Fruit fly (Drosophila melanogaster) S2 (cell line): ENCODE data around the gene PRL-1.

ENCODE experiments used
- CG8478 ChIP-seq: fragments of >200 bp; optimal IDR thresholded peaks from 2 replicates; lab custom pipeline; 2018
- CTCF ChIP-seq, 2 experiments: fragments of >200 bp; optimal IDR thresholded peaks; 2 replicates each; lab custom pipeline; 2018

PRL-1 gene

DNA sequence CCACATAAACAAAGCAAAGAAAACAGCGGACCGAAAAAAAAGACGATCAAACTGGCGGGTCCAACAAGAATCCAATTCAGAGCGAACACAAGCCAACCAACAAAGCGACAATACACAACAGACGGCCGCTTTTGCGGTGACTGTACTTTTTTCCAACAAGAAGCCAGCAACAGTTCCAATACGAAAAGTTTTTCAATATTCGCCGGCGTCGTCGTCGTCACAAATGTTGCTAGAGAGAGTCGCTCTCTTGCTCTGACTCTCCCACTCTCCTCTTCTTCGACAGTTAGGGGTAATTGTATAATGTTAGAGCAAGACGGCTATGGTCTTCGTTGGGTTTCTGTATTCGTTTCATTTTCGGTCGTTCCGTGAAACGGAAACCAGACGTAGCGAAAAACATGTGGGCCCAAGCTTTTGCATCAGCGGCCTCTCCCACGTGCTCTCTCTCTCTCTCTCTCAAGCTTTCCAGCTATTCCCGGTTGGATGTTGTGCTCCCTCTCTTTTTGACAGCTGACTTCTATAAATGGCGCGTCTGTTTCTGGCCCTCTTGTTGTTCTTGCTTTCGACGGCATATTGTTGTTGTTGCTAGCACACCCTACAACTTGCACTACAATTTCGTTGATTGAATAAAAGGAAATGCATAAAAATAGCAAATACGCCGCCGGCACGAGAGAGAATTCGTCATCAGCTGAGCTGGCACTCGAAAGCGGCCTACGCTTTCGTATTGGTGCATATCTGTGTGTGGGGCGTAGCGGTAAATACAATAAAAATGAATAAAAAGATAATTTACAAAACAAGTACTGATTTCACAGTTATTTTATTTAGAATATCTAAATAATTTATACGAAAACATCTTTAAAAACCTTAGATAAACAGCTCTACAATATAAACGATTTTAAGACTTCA, 12.1 kb upstream of the PRL-1 start:
- TF ChIP-seq CTCF (optimal IDR thresholded peaks at IDR 0.05; lab: Kevin White, UChicago) (no peak), CG8478 (lab: Kevin White, UChicago) (no peak)

DNA sequence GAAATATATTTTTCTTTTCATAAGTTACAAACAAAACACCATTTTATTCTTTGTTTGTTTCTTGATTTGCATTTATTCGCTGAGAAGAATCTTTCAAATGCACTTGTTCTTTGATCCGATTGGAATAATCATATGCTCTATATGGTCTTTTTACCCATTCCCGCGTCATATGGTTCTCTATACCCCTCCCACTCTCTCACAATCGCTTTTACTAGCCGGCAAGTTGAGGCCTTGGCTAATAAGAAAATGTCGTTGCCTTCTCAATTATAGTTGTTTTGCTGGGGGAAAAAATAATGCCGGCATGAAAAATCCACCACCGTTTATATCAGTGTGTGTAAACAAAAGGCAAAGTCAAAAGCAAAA, 11.4 kb upstream of the PRL-1 start:
- TF ChIP-seq CTCF (optimal IDR thresholded peaks at IDR 0.05; lab: Kevin White, UChicago) (no peak), CG8478 (lab: Kevin White, UChicago) (no peak)

DNA sequence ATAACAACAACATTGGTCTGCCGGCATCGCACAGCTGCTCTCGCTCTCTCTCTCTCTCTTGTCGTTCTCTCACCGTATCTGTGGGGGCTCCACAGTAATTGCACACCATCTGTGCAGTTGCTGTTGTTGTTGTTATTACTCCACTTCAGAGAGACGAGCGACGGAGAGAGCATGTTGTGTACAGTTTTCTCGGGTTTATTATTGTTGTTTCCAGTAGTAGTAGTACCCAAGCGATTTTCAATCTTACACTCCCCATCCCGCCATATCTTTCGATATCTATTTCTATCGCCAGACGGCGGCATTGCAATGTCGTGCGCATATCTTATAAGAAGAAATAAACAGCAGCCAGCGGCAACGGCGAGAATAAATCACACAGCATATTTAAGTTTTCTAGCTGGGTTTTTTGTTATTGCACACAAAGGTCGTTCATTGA, 10.7 kb upstream of the PRL-1 start:
- TF ChIP-seq CTCF (optimal IDR thresholded peaks at IDR 0.05; lab: Kevin White, UChicago), result no peak
- no peak for TF ChIP-seq CG8478 (lab: Kevin White, UChicago)

DNA sequence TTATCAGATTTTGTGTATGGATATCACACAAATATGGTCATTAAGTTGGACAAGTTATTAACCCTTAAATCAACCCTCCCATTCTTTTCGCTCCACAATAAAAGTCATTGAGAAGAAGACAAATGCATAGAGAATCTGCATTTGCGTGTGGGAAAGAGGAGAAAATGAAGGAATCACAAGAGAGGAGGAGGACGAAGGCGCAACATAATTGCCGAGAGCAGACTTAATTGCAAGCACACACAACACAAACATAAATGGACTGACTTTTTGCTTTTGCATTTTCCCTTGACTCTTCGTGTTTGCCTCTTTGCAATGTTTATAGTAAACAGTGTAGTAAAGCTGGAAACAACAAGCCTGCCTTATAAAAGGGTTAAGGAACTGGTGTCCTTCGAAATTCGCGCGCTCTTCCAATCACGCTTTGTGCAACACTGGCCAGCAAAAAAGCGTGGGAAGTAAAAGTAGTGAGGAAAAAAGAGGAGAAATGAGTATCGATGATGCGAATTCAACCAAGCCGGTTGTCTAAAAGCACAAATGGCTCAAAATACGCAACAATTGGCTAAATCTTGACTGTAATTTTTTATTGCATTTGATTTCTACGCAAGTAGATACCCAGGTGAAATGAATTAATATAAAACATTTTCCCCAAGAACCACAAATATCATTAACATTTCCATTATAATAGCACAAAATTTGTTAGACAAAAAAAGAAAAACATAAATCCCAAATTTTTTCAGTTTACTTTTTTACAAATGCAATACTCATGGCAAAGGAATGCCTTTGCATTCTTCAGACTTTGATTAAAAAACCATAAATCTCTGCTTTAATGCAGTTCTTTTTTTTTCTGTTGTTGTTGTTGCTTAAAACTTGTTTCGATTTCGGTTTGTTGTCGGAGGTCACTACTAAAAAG, 10.0 kb upstream of the PRL-1 start:
- TF ChIP-seq CG8478 (lab: Kevin White, UChicago) (no peak), CTCF (optimal IDR thresholded peaks at IDR 0.05; lab: Kevin White, UChicago) (no peak)

DNA sequence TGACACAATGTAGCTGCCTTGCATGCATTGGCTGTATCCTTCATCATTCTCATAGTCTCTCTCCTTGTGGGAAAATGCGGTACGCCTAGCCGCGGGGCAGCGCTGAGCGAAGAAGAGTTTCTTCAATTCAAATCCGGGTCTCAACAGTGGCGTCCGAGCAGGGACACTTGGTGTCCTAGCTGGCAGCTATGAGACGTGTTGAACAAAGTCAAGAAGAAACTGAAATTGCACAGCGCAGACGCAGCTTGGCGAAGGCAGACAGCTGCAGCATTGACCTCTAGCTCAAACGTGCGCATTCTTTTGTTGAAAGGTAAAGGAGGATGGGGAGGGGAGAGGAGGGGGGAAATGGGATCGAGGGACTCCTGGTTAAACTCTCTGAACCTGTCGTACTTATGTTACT, 6.3 kb upstream of the PRL-1 start:
- no peak for TF ChIP-seq CTCF (optimal IDR thresholded peaks at IDR 0.05; lab: Kevin White, UChicago)
- TF ChIP-seq CG8478 (lab: Kevin White, UChicago), result no peak

DNA sequence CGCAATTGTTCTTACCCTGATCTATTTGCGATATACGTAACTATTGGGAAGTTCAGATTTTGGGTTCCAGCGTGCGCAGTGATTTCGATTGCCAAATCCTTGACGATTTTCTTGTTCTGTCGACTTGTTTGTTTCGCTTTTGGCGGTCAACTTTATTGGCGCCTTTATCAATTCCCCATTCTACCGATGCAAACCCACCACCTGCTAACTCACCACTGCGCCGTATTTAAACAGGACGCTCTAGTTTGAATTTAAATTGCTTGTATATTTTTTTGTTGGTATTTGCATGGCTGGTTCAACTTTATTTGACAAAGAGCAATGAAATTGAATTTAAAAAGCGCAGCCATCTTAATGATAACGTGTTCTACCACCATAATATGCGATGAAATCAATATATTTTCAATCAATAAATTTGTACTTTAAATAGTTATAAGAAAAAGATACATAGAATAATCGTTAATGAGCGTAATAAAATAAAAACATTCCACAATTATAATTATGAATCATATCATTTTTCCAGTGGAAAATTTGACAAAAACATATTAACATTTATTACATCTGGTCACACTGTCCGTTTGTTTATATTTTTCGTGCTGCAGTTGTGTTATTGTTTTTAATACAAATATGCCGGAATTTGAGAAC, 4.3 kb upstream of the PRL-1 start, which contains the start of the genes twe and CG4935:
twe (minus strand) TSS at position 302 of the 642 bp plus-strand sequence.
CG4935 (plus strand) TSS at position 566 of the 642 bp plus-strand sequence.
- TF ChIP-seq CTCF (optimal IDR thresholded peaks at IDR 0.05; lab: Kevin White, UChicago) (no peak), CG8478 (lab: Kevin White, UChicago) (no peak)

DNA sequence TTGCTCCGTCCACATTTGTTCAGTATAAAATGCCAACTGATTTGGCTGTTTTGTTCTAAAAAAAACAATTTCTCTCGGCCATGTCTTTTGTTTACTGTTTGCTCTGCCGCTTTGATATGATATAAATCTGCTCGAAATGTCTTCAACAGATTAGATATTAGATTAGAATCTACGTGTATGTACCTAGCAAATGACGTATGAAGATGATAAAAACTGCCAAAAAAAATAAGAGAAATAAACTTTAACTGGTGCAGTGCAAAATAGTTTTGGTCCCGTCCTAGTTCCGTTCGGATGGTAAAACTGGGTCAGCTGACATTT, 1.3 kb downstream of the PRL-1 start:
- TF ChIP-seq CTCF (optimal IDR thresholded peaks at IDR 0.05; lab: Kevin White, UChicago) (no peak), CG8478 (lab: Kevin White, UChicago) (no peak)

DNA sequence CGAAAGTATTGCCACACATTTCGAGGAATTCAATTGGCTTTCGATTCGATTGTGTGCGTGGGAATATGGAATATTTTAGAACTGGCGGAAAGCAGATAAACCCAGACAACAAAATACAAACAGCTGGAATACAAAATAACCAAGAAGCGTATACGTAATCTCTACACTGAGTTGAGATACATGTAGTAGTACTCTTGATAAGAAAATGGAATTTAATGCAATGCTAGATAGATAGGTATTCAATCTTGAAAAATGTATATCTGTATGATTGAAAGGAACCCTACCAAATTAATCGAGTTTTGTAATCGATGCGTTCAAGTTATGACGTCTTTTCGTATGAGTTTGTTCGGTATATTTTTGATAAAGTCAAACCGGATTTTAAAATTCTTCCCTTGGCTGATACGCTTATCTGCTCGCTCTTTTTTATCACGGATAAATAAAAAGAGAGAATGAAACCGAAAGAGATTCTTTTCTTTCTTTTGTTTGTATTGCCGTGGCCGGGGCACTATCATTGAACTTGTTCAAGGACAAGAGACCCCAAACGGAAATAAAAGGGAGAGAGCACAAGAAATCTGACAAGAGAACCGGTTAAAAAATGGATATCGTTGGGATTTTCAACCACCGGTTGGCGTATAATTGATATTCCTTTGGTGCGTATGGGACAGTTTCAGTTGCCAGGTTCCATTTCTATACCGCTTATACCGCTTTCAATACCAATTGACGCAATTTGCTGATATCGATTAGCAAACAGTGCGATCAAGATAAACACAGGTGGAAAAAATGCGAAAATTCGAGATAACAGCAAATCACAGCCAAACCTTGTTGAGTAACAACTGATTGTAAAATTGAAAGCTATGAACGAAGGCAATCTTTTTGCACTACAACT, 1.9 kb downstream of the PRL-1 start:
- TF ChIP-seq CTCF (optimal IDR thresholded peaks at IDR 0.05; lab: Kevin White, UChicago) (no peak), CG8478 (lab: Kevin White, UChicago) (no peak)

DNA sequence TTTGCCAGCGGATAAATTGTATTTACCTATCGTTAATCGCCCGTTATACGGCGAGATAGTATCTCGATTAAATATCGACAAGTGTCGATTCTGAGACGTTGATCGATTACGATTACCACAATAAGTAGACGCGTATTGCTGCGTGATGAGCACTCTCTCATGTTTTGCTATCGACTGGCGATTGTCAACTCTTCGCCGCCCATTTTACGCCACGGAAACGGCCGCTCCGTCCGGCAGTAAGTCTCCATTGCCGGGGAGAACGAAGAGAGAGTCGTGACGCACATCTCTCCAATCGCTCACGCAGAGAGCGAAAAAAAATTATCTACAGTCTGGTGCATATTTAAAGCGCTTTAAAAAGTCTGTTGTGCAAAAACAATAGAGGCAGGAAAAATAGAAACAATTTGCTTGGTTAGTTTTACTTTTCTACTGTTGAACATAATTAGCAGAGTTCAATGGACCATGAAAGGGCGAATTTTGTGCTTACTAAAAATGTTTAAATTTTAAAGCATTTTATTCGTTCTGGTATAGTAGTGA, 5.7 kb downstream of the PRL-1 start, which contains the start of gene CG46309:
CG46309 (minus strand) TSS at position 191 of the 534 bp plus-strand sequence.
- TF ChIP-seq CG8478 (lab: Kevin White, UChicago), result no peak
- TF ChIP-seq CTCF (optimal IDR thresholded peaks at IDR 0.05; lab: Kevin White, UChicago), result no peak

DNA sequence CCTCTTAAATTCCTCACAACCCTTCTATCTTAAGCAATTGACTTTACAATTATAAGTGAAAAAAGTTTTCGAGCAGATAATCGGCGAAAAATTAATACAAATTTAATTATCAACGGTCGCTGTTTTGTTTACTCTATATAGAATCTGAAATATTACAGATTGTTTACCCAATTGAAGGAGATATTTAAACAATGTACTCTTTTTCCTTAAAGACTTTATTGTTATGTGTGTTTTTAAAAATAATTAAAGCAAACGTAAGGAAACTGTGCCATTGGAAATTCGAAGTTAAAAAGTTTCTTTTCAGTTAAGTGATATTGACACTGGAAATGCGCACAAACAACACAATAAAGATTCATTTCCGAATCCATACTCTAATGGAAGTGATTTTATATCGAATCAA, 15.8 kb downstream of the PRL-1 start, which contains the start of gene CG42818:
CG42818 (plus strand) TSS at position 301 of the 400 bp plus-strand sequence.
- TF ChIP-seq CTCF (optimal IDR thresholded peaks at IDR 0.05; lab: Kevin White, UChicago) (no peak), CG8478 (lab: Kevin White, UChicago) (no peak)

DNA sequence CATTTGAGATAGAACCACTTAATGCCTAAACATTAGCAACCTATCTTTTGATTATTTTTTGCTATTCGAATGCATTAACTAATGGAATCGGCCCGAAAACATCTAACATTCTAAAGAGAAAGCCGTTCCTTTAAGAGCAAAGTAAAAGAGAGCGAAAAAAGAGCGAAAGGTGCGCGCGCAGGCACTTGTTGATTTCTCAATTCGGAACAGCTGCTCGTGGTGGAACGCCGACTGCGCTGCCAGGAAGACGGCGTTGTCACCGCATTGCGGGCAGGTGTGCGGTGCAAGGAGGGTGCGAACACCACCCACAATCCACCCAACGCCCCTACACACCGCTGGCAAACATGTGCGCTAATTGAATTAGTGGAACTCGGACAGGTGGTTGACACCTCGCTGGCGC, 22.6 kb downstream of the PRL-1 start:
- TF ChIP-seq CTCF (optimal IDR thresholded peaks at IDR 0.05; lab: Kevin White, UChicago), result no peak
- no peak for TF ChIP-seq CG8478 (lab: Kevin White, UChicago)

DNA sequence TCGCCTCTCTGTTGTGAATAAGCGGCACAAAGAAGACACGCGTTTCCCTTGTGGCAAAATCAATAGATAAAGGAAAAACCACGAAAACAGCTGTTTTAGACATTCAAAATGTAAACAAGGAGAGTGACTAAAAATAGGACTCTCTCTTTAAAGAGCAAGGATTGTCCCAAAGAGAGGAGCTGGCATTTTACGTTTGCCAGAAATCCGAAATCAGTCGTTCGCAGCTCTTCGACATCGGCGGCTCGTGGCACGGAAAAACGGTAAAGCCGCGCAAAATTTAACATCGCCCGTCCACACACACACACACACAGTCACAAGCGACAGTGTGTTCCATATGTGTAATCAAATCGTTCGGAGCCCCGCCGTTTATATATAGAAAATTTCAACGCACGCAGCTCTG, 26.1 kb downstream of the PRL-1 start, which contains the start of gene Ca-Ma2d:
Ca-Ma2d (plus strand) TSS at position 211 of the 400 bp plus-strand sequence.
- TF ChIP-seq CTCF (optimal IDR thresholded peaks at IDR 0.05; lab: Kevin White, UChicago) (no peak), CG8478 (lab: Kevin White, UChicago) (no peak)

DNA sequence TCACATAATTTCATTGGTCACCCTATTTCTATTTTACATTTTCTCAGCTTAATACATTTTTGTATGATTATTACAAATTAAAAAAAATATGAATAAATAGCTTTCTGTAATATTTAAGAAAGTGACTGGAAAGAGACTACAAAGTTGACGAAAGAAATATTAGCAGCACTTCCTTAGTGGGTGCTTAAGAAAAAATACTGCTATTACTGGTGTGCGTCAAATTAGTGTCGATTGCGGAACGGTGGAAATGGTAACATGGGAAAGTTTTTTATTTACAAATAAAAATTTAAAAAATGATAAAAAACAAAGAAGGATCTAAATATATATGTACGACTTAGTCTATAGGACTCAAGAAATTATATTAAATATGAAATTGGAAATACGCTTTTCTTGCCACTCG, 33.4 kb downstream of the PRL-1 start:
- TF ChIP-seq CTCF (optimal IDR thresholded peaks at IDR 0.05; lab: Kevin White, UChicago), result no peak
- no peak for TF ChIP-seq CG8478 (lab: Kevin White, UChicago)
